Worm (Caenorhabditis elegans) whole organism, L1 larva: Measurements from ENCODE around the gene T19H5.4.

ENCODE experiments used
- egl-13 ChIP-seq: sonication (generic microtip); optimal IDR thresholded peaks from 2 replicates; lab custom pipeline; 2016; ENCODE audit warnings: missing genotype, missing genetic modification reagents, missing genetic modification characterization, missing compliant biosample characterization
- elt-2 ChIP-seq: sonication (generic microtip); optimal IDR thresholded peaks from 2 replicates; lab custom pipeline; 2016; ENCODE audit warnings: missing genetic modification characterization, mild to moderate bottlenecking, inconsistent platforms, missing compliant biosample characterization, missing genetic modification reagents
- lin-15B ChIP-seq: fragments of 150-350 bp; sonication (generic microtip); optimal IDR thresholded peaks from 3 replicates; lab custom pipeline; 2014; ENCODE audit warnings: missing biosample characterization, missing genetic modification characterization
- mdl-1 ChIP-seq, 2 experiments: fragments of 150-350 bp; optimal IDR thresholded peaks; 2 replicates each; lab custom pipeline; 2014 to 2017; ENCODE audit warnings: missing biosample characterization in 2 of 2, missing genetic modification characterization in 2 of 2, inconsistent platforms in 1 of 2
- mep-1 ChIP-seq: fragments of 150-350 bp; optimal IDR thresholded peaks from 2 replicates; lab custom pipeline; 2014; ENCODE audit warnings: missing biosample characterization, missing genetic modification characterization
- nhr-19 ChIP-seq: fragments of 200-800 bp; sonication (Bioruptor generic); conservative IDR thresholded peaks from 2 replicates; pipeline ENCODE4 v1.3.6; 2022; ENCODE audit warnings: missing genetic modification characterization, missing compliant biosample characterization
- nhr-237 ChIP-seq: fragments of 150-350 bp; optimal IDR thresholded peaks from 2 replicates; lab custom pipeline; 2014; ENCODE audit warnings: missing biosample characterization, missing genetic modification characterization
- snpc-4 ChIP-seq: fragments of 150-350 bp; optimal IDR thresholded peaks from 2 replicates; lab custom pipeline; 2014; ENCODE audit warnings: missing biosample characterization, missing genetic modification characterization
- xbp-1 ChIP-seq: sonication (generic microtip); optimal IDR thresholded peaks from 2 replicates; lab custom pipeline; 2016; ENCODE audit warnings: missing genetic modification characterization, missing compliant biosample characterization
- zag-1 ChIP-seq: fragments of 150-350 bp; optimal IDR thresholded peaks from 2 replicates; lab custom pipeline; 2014; ENCODE audit warnings: missing biosample characterization, missing genetic modification characterization
- ztf-11 ChIP-seq, 2 experiments: sonication (generic microtip); optimal IDR thresholded peaks; 2 replicates each; lab custom pipeline; 2016 to 2017; ENCODE audit warnings: missing genetic modification characterization in 2 of 2, missing biosample characterization in 1 of 2, missing compliant biosample characterization in 1 of 2

- TF ChIP-seq lin-15B = no peak
- TF ChIP-seq mdl-1 (tag; optimal IDR thresholded peaks at IDR 0.05; lab: Kevin White, UChicago) = no peak
- TF ChIP-seq elt-2 (tag; lab: Kevin White, UChicago) = no peak
- TF ChIP-seq nhr-237 (tag; lab: Kevin White, UChicago) = no peak
- no peak for TF ChIP-seq mep-1 (tag; lab: Kevin White, UChicago)
- no peak for TF ChIP-seq xbp-1 (tag; lab: Kevin White, UChicago)
- TF ChIP-seq ztf-11 (tag; optimal IDR thresholded peaks at IDR 0.05; lab: Kevin White, UChicago) = no peak
- no peak for TF ChIP-seq nhr-19
- TF ChIP-seq zag-1 = no peak
- no peak for TF ChIP-seq egl-13 (tag; lab: Kevin White, UChicago)
- no peak for TF ChIP-seq snpc-4 (tag; lab: Kevin White, UChicago)
Measured at ce11 chrII:9523539-9524224, 36.5 kb upstream of the T19H5.4 start, which contains the start of gene mex-6.
